Fruit fly (Drosophila melanogaster) whole organism, embryonic: ENCODE results near the gene CG11396.

Source experiments
- CG5953 ChIP-seq: fragments of 200-800 bp; sonication (Bioruptor generic); IDR thresholded peaks from 2 replicates; pipeline ENCODE4 v1.3.6; 2022; ENCODE audit warnings: missing biosample characterization, missing genetic modification characterization
- h ChIP-seq: fragments of >200 bp; optimal IDR thresholded peaks from 2 replicates; lab custom pipeline; 2017

DNA sequence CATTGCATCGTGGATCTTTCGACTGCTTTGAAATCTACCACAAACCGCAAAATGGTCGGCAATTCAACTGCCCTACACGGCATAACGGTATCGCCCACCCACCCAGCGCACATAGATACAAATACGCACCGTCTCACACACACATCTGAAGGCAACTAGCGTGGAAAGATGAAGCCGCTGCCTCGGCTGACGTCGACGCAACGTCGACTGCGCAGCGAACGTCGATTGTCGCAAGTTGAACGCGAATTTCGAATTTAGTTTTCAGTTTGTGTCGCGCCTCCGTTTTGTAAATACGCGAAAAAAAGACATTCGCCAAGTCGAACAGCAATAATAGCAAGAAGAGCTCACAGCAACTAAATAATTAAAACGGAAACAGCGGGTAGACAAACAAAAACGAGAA lies 40.0 kb upstream of the CG11396 start:
- TF ChIP-seq CG5953, result no peak
- TF ChIP-seq h (lab: Kevin White, UChicago), result no peak
